Fruit fly (Drosophila melanogaster) whole organism, prepupa: ENCODE measurements around the gene CG11980.

Source experiments
- Blimp-1 ChIP-seq: fragments of 200-800 bp; sonication (Bioruptor generic); optimal IDR thresholded peaks from 3 replicates; lab custom pipeline; 2017; ENCODE audit warnings: missing biosample characterization, missing genetic modification characterization, mild to moderate bottlenecking, moderate library complexity, missing genetic modification reagents
- CG10631 ChIP-seq: fragments of 200-800 bp; sonication (Bioruptor generic); optimal IDR thresholded peaks from 2 replicates; lab custom pipeline; 2016; ENCODE audit warnings: missing biosample characterization, missing genetic modification characterization
- CG10669 ChIP-seq: fragments of 200-800 bp; sonication (Bioruptor generic); optimal IDR thresholded peaks from 3 replicates; lab custom pipeline; 2018; ENCODE audit warnings: missing biosample characterization, mild to moderate bottlenecking, missing genetic modification characterization, moderate library complexity
- CG11762 ChIP-seq: fragments of 200-800 bp; sonication (Bioruptor generic); optimal IDR thresholded peaks from 3 replicates; lab custom pipeline; 2016; ENCODE audit warnings: missing biosample characterization, missing genetic modification characterization; ENCODE audit not compliant: insufficient read depth
- CG11902 ChIP-seq: fragments of 200-800 bp; sonication (Bioruptor generic); optimal IDR thresholded peaks from 3 replicates; lab custom pipeline; 2016; ENCODE audit warnings: missing biosample characterization, missing genetic modification characterization
- CG15336 ChIP-seq: fragments of 200-800 bp; sonication (Bioruptor generic); IDR thresholded peaks from 2 replicates; pipeline ENCODE4 v1.3.6; 2022; ENCODE audit warnings: missing biosample characterization, missing genetic modification characterization
- CG1621 ChIP-seq: fragments of 200-800 bp; sonication (Bioruptor generic); optimal IDR thresholded peaks from 3 replicates; lab custom pipeline; 2018; ENCODE audit warnings: missing biosample characterization, mild to moderate bottlenecking, missing genetic modification characterization
- CG3032 ChIP-seq: fragments of 200-800 bp; optimal IDR thresholded peaks from 2 replicates; lab custom pipeline; 2019; ENCODE audit warnings: missing biosample characterization, mild to moderate bottlenecking, missing genetic modification characterization, moderate library complexity
- CG34406 ChIP-seq: fragments of 200-800 bp; sonication (Bioruptor generic); optimal IDR thresholded peaks from 3 replicates; lab custom pipeline; 2016; ENCODE audit warnings: missing biosample characterization, missing genetic modification characterization
- CG3919 ChIP-seq: fragments of 200-800 bp; sonication (Bioruptor generic); optimal IDR thresholded peaks from 3 replicates; lab custom pipeline; 2016; ENCODE audit warnings: missing biosample characterization, missing genetic modification characterization
- CG6163 ChIP-seq: fragments of 200-800 bp; sonication (Bioruptor generic); IDR thresholded peaks from 3 replicates; pipeline ENCODE4 v1.3.6; 2022; ENCODE audit warnings: missing biosample characterization, missing genetic modification characterization
- CG8119 ChIP-seq: fragments of 200-800 bp; sonication (Bioruptor generic); IDR thresholded peaks from 3 replicates; pipeline ENCODE4 v1.3.6; 2022; ENCODE audit warnings: missing biosample characterization, missing genetic modification characterization
- CG8632 ChIP-seq: fragments of 200-800 bp; sonication (Bioruptor generic); optimal IDR thresholded peaks from 3 replicates; lab custom pipeline; 2016; ENCODE audit warnings: missing biosample characterization, missing genetic modification characterization
- Eip75B ChIP-seq: fragments of 200-800 bp; sonication (Bioruptor generic); optimal IDR thresholded peaks from 3 replicates; lab custom pipeline; 2016; ENCODE audit warnings: missing biosample characterization, missing genetic modification characterization
- Eip78C ChIP-seq: fragments of 200-800 bp; sonication (Bioruptor generic); peaks from one replicate; lab custom pipeline; 2016; ENCODE audit warnings: missing biosample characterization, missing genetic modification characterization
- Eip93F ChIP-seq: fragments of 200-800 bp; sonication (Bioruptor generic); optimal IDR thresholded peaks from 2 replicates; lab custom pipeline; 2016; ENCODE audit warnings: missing biosample characterization, mild to moderate bottlenecking, missing genetic modification characterization
- Ets96B ChIP-seq: fragments of 200-800 bp; optimal IDR thresholded peaks from 2 replicates; lab custom pipeline; 2019; ENCODE audit warnings: missing biosample characterization, mild to moderate bottlenecking, missing genetic modification characterization, moderate library complexity
- Hr38 ChIP-seq: sonication (Bioruptor generic); optimal IDR thresholded peaks from 2 replicates; lab custom pipeline; 2016; ENCODE audit warnings: missing biosample characterization, missing genetic modification characterization
- Hr39 ChIP-seq: fragments of 200-800 bp; sonication (Bioruptor generic); optimal IDR thresholded peaks from 2 replicates; lab custom pipeline; 2016; ENCODE audit warnings: missing biosample characterization, missing genetic modification characterization
- Hr4 ChIP-seq: fragments of 200-800 bp; sonication (Bioruptor generic); optimal IDR thresholded peaks from 3 replicates; lab custom pipeline; 2016; ENCODE audit warnings: missing biosample characterization, missing genetic modification characterization
- Lpt ChIP-seq: fragments of 200-800 bp; sonication (Bioruptor generic); optimal IDR thresholded peaks from 3 replicates; lab custom pipeline; 2016; ENCODE audit warnings: missing biosample characterization, missing genetic modification characterization
- Met ChIP-seq: fragments of 200-800 bp; sonication (Bioruptor generic); optimal IDR thresholded peaks from 3 replicates; lab custom pipeline; 2016; ENCODE audit warnings: missing biosample characterization, missing genetic modification characterization
- Sox102F ChIP-seq: fragments of 200-800 bp; sonication (Bioruptor generic); optimal IDR thresholded peaks from 2 replicates; lab custom pipeline; 2016; ENCODE audit warnings: missing biosample characterization, mild to moderate bottlenecking, missing genetic modification characterization
- acj6 ChIP-seq: fragments of 200-800 bp; sonication (Bioruptor generic); optimal IDR thresholded peaks from 3 replicates; lab custom pipeline; 2016; ENCODE audit warnings: missing biosample characterization, missing genetic modification characterization
- cyc ChIP-seq: fragments of 200-800 bp; sonication (Bioruptor generic); optimal IDR thresholded peaks from 3 replicates; lab custom pipeline; 2016; ENCODE audit warnings: missing biosample characterization, missing genetic modification characterization
- dac ChIP-seq: fragments of 200-800 bp; sonication (Bioruptor generic); optimal IDR thresholded peaks from 2 replicates; lab custom pipeline; 2017; ENCODE audit warnings: missing biosample characterization, mild to moderate bottlenecking, missing genetic modification characterization
- dsx ChIP-seq: fragments of 200-800 bp; optimal IDR thresholded peaks from 3 replicates; lab custom pipeline; 2019; ENCODE audit warnings: missing biosample characterization, mild to moderate bottlenecking, missing genetic modification characterization, moderate library complexity; ENCODE audit not compliant: poor library complexity, severe bottlenecking
- eg ChIP-seq: fragments of 200-800 bp; sonication (Bioruptor generic); IDR thresholded peaks from 3 replicates; pipeline ENCODE4 v1.3.6; 2022; ENCODE audit warnings: missing biosample characterization, missing genetic modification characterization
- esn ChIP-seq: fragments of 200-800 bp; sonication (Bioruptor generic); optimal IDR thresholded peaks from 2 replicates; lab custom pipeline; 2016; ENCODE audit warnings: missing biosample characterization, mild to moderate bottlenecking, missing genetic modification characterization, moderate library complexity
- fd85E ChIP-seq: fragments of 200-800 bp; sonication (Bioruptor generic); optimal IDR thresholded peaks from 3 replicates; lab custom pipeline; 2016; ENCODE audit warnings: missing biosample characterization, missing genetic modification characterization
- fkh ChIP-seq: fragments of 200-800 bp; sonication (Bioruptor generic); optimal IDR thresholded peaks from 3 replicates; lab custom pipeline; 2017; ENCODE audit warnings: missing biosample characterization, mild to moderate bottlenecking, missing genetic modification characterization, moderate library complexity
- lz ChIP-seq: fragments of 200-800 bp; sonication (Bioruptor generic); optimal IDR thresholded peaks from 3 replicates; lab custom pipeline; 2016; ENCODE audit warnings: missing biosample characterization, missing genetic modification characterization
- net ChIP-seq: fragments of 200-800 bp; sonication (Bioruptor generic); optimal IDR thresholded peaks from 3 replicates; lab custom pipeline; 2016; ENCODE audit warnings: missing biosample characterization, missing genetic modification characterization
- pdm3 ChIP-seq: fragments of 200-800 bp; sonication (Bioruptor generic); optimal IDR thresholded peaks from 3 replicates; lab custom pipeline; 2016; ENCODE audit warnings: missing biosample characterization, missing genetic modification characterization
- ss ChIP-seq, 2 experiments: fragments of 200-800 bp; sonication (Bioruptor generic); optimal IDR thresholded peaks; 2 replicates in 1 of 2; 3 replicates in 1 of 2; lab custom pipeline; 2017 to 2018; ENCODE audit warnings: mild to moderate bottlenecking in 2 of 2, missing biosample characterization in 2 of 2, missing genetic modification characterization in 2 of 2, moderate library complexity in 1 of 2
- svp ChIP-seq: fragments of 200-800 bp; sonication (Bioruptor generic); peaks from one replicate; lab custom pipeline; 2016; ENCODE audit warnings: missing biosample characterization, missing genetic modification characterization
- topi ChIP-seq: fragments of 200-800 bp; sonication (Bioruptor generic); optimal IDR thresholded peaks from 3 replicates; lab custom pipeline; 2016; ENCODE audit warnings: missing biosample characterization, missing genetic modification characterization
- vri ChIP-seq: fragments of 200-800 bp; sonication (Bioruptor generic); optimal IDR thresholded peaks from 3 replicates; lab custom pipeline; 2016; ENCODE audit warnings: missing biosample characterization, mild to moderate bottlenecking, missing genetic modification characterization

CG11980 gene

DNA sequence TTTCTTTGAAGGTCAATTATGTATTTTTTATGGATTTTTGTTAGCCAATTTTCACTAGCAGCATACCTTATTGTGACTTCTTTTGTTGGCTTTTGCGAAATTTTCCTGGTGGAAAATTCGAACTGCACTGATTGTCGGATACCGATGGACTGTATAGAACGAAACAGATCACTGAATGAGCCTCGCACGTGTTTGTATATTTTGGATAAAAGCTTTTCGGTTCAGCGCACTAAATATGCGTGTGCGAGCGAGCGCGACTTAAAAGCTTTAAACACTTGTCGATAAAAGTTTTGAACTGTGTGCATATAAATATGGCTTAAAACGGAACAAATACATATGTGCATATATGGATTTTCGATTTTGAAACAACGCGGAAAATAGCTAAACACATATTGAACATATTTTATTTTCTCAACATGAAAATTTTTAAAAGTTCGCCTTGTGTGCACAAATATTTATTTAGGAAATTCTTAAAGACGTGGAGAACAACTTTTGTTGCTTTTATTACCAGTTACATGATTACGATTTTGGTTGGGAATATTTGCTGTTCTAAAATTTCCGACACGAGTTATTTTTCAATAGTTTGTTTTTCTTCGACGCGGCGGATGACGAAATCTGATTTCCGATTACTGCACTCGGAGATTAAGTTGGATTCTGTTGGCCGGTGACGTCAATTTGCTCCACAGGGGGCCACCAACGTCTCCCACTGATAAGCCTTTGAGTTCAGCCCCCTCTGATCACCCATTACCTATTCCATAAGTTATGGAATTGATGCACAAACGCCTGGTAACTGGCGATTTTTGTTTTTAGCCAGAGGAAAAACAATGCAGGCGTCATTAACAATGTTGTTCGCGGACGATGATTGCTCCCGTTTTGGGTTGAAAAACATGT is 45.5 kb downstream of the CG11980 start:
- TF ChIP-seq CG3032 (tag; lab: Kevin White, UChicago) = no peak
- peak; percentile 7 for TF ChIP-seq CG10631 (GFP tag; lab: Kevin White, UChicago)
- peak; percentile 7 for TF ChIP-seq esn (GFP tag; lab: Kevin White, UChicago)
- peak; percentile 71 for TF ChIP-seq Eip78C (GFP tag; lab: Kevin White, UChicago)
- TF ChIP-seq dsx (GFP tag; lab: Kevin White, UChicago) = peak; percentile 36
- TF ChIP-seq pdm3 (GFP tag; lab: Kevin White, UChicago) = peak; percentile 30
- no peak for TF ChIP-seq CG8632
- peak; percentile 1 for TF ChIP-seq Hr39 (GFP tag; lab: Kevin White, UChicago)
- no peak for TF ChIP-seq Blimp-1 (GFP tag; lab: Kevin White, UChicago)
- TF ChIP-seq svp (GFP tag; lab: Kevin White, UChicago) = peak; percentile 85

DNA sequence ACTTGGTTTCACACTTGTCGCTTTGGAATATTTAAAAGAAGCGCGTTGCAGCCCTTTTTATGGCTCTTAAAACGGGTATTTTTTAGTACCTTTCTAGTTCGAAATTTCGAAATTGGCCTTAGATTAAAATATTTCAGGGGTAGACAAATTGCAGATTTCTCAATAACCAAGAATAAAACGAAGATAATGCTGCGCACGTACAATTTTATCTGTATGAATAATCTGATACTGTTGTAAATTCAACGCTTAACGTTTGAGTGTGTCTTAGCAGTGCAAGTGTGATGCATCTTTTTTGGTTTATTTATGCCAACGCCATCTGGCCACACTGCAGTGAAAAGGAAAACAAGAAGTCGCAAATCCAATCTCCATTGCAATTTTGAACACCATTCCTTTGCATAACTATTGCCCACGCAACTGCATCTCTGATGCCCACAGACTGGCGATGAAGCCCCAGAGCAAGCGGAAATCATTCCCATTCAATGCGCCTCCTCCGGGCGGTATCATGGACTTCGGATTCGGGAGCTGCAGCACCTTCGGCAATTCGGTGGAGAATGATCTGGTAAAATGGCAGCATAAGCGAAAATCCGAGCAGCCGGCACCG is 46.8 kb downstream of the CG11980 start, which contains the start of gene Nmdmc:
TSS of gene Nmdmc (minus strand) at position 37 of the 601 bp plus-strand sequence.
- TF ChIP-seq CG34406 (GFP tag; lab: Kevin White, UChicago) = no peak
- TF ChIP-seq CG8632 = no peak
- TF ChIP-seq dsx (GFP tag; lab: Kevin White, UChicago) = no peak
- TF ChIP-seq ss (GFP tag; optimal IDR thresholded peaks at IDR 0.05; lab: Kevin White, UChicago) = no peak
- no peak for TF ChIP-seq Hr38
- TF ChIP-seq esn (GFP tag; lab: Kevin White, UChicago) = no peak
- TF ChIP-seq Blimp-1 (GFP tag; lab: Kevin White, UChicago) = peak; percentile 30

- TF ChIP-seq net (GFP tag; lab: Kevin White, UChicago) (no peak), fkh (GFP tag; lab: Kevin White, UChicago) (no peak), Ets96B (no peak), Hr4 (GFP tag; lab: Kevin White, UChicago) (no peak), dsx (GFP tag; lab: Kevin White, UChicago) (peak; percentile 16), CG10669 (GFP tag; lab: Kevin White, UChicago) (no peak), Eip93F (GFP tag; lab: Kevin White, UChicago) (peak; percentile 47), lz (peak; percentile 16), pdm3 (GFP tag; lab: Kevin White, UChicago) (peak; percentile 20), cyc (GFP tag; lab: Kevin White, UChicago) (peak; percentile 19), Met (GFP tag; lab: Kevin White, UChicago) (no peak), topi (GFP tag; lab: Kevin White, UChicago) (peak; percentile 12), esn (GFP tag; lab: Kevin White, UChicago) (peak; percentile 20), Eip75B (peak; percentile 12), Eip78C (GFP tag; lab: Kevin White, UChicago) (peak; percentile 71), CG1621 (tag; lab: Kevin White, UChicago) (peak; percentile 79), dac (GFP tag; lab: Kevin White, UChicago) (no peak), eg (no peak), Sox102F (GFP tag; lab: Kevin White, UChicago) (peak; percentile 34), CG15336 (GFP tag; lab: Robert Waterston, UW) (no peak), CG11762 (no peak), CG8632 (no peak), Hr39 (GFP tag; lab: Kevin White, UChicago) (no peak)
Measured at dm6 chr3R:9051937-9052680, 48.3 kb downstream of the CG11980 start, which contains the start of gene Kdm2. Gene Kdm2 (plus strand): TSS chr3R:9052495.

DNA sequence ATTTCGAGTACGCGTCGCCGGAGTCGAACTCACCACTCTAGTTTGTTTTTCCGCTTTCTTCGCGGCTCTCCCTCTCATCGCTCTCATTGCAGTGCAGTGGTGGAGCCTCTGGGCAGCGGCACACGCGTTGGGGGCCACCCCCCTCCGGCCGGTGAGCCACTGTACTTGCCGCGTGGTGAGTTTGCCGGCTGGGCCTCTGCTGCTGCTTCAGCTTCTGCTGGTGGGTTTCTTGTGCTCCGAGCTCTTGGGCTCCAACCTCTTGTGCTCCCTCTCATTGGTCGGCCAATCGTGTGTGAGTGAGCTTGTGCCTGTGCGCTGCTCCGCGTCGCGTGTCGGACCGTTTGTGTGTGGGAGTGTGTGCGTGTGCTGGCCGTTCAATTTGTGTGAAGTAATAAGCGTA is 49.2 kb downstream of the CG11980 start:
- TF ChIP-seq vri (GFP tag; lab: Kevin White, UChicago) = peak; percentile 79
- TF ChIP-seq fd85E = peak; percentile 50
- no peak for TF ChIP-seq Eip93F (GFP tag; lab: Kevin White, UChicago)
- TF ChIP-seq lz = peak; percentile 31
- no peak for TF ChIP-seq Hr38
- peak; percentile 84 for TF ChIP-seq fkh (GFP tag; lab: Kevin White, UChicago)
- peak; percentile 54 for TF ChIP-seq esn (GFP tag; lab: Kevin White, UChicago)
- TF ChIP-seq cyc (GFP tag; lab: Kevin White, UChicago) = peak; percentile 45
- peak; percentile 79 for TF ChIP-seq Lpt (GFP tag; lab: Kevin White, UChicago)
- TF ChIP-seq CG6163 = no peak
- TF ChIP-seq CG11762 = no peak
- TF ChIP-seq CG11902 = no peak
- TF ChIP-seq Sox102F (GFP tag; lab: Kevin White, UChicago) = peak; percentile 66
- peak; percentile 66 for TF ChIP-seq Eip75B
- TF ChIP-seq Hr39 (GFP tag; lab: Kevin White, UChicago) = peak; percentile 19
- peak; percentile 94 for TF ChIP-seq svp (GFP tag; lab: Kevin White, UChicago)
- TF ChIP-seq CG8119 (GFP tag; lab: Robert Waterston, UW) = no peak
- peak; percentile 22 for TF ChIP-seq acj6
- TF ChIP-seq CG3919 (GFP tag; lab: Kevin White, UChicago) = peak; percentile 81
- TF ChIP-seq CG10669 (GFP tag; lab: Kevin White, UChicago) = peak; percentile 26
